Worm (Caenorhabditis elegans) whole organism, L4 larva: ENCODE results near the gene Y54G2A.37.
A peak's percentile ranks its signal among the peaks of the same experiment; 100 is the strongest.

Experiments
- F26F4.8 ChIP-seq: fragments of 200-800 bp; sonication (Bioruptor generic); conservative IDR thresholded peaks from 2 replicates; pipeline ENCODE4 v1.3.6; 2022; ENCODE audit warnings: missing genetic modification characterization, missing compliant biosample characterization
- F44E2.7 ChIP-seq: fragments of 200-800 bp; sonication (Bioruptor generic); IDR thresholded peaks from 2 replicates; pipeline ENCODE4 v2.1.2; 2022; ENCODE audit warnings: missing genetic modification characterization, missing compliant biosample characterization
- R02D3.7 ChIP-seq: fragments of 150-350 bp; sonication (generic microtip); optimal IDR thresholded peaks from 3 replicates; lab custom pipeline; 2014; ENCODE audit warnings: missing biosample characterization, missing genetic modification characterization
- T26A8.4 ChIP-seq: fragments of 200-800 bp; sonication (Bioruptor generic); IDR thresholded peaks from 2 replicates; pipeline ENCODE4 v1.3.6; 2022; ENCODE audit warnings: missing genetic modification characterization, missing compliant biosample characterization
- Y48G9A.11 ChIP-seq: fragments of 200-800 bp; sonication (Bioruptor generic); IDR thresholded peaks from 2 replicates; pipeline ENCODE4 v1.3.6; 2022; ENCODE audit warnings: missing genetic modification reagents, missing genetic modification characterization, missing compliant biosample characterization
- Y5F2A.4 ChIP-seq: fragments of 200-800 bp; sonication (Bioruptor generic); optimal IDR thresholded peaks from 2 replicates; lab custom pipeline; 2018; ENCODE audit warnings: mild to moderate bottlenecking, missing genetic modification characterization, missing compliant biosample characterization
- Y75B8A.6 ChIP-seq: fragments of 200-800 bp; sonication (Bioruptor generic); IDR thresholded peaks from 2 replicates; pipeline ENCODE4 v1.3.6; 2022; ENCODE audit warnings: missing genetic modification reagents, missing genetic modification characterization, missing compliant biosample characterization
- ZK337.2 ChIP-seq: fragments of 200-800 bp; sonication (Bioruptor generic); IDR thresholded peaks from 2 replicates; pipeline ENCODE4 v1.3.6; 2022; ENCODE audit warnings: missing genetic modification reagents, missing genetic modification characterization, missing compliant biosample characterization
- aha-1 ChIP-seq: fragments of 150-350 bp; peaks from one replicate; lab custom pipeline; 2014; ENCODE audit warnings: missing biosample characterization, missing genetic modification characterization
- attf-4 ChIP-seq: sonication (generic microtip); optimal IDR thresholded peaks from 3 replicates; lab custom pipeline; 2017; ENCODE audit warnings: missing biosample characterization, missing genetic modification characterization
- ceh-62 ChIP-seq: sonication (generic microtip); optimal IDR thresholded peaks from 2 replicates; lab custom pipeline; 2017; ENCODE audit warnings: missing biosample characterization, missing genetic modification characterization
- daf-16 ChIP-seq, 3 experiments: sonication (generic microtip); optimal IDR thresholded peaks; 2 replicates each; lab custom pipeline; 2016 to 2017; ENCODE audit warnings: missing genetic modification characterization in 3 of 3, missing genetic modification reagents in 3 of 3, mild to moderate bottlenecking in 2 of 3, missing compliant biosample characterization in 2 of 3, missing biosample characterization in 1 of 3, moderate library complexity in 1 of 3
- daf-8 ChIP-seq: fragments of 200-800 bp; sonication (Bioruptor generic); IDR thresholded peaks from 2 replicates; pipeline ENCODE4 v1.3.6; 2022; ENCODE audit warnings: missing genetic modification characterization, missing compliant biosample characterization
- dmd-8 ChIP-seq: fragments of 200-800 bp; sonication (Bioruptor generic); IDR thresholded peaks from 2 replicates; pipeline ENCODE4 v1.3.6; 2022; ENCODE audit warnings: missing genetic modification characterization, missing compliant biosample characterization
- dve-1 ChIP-seq: sonication (generic microtip); optimal IDR thresholded peaks from 2 replicates; lab custom pipeline; 2017; ENCODE audit warnings: antibody characterized with exemption, mild to moderate bottlenecking, missing genetic modification characterization, missing compliant biosample characterization; ENCODE audit not compliant: insufficient read depth
- egl-27 ChIP-seq: sonication (generic microtip); optimal IDR thresholded peaks from 3 replicates; lab custom pipeline; 2017; ENCODE audit warnings: missing biosample characterization, missing genetic modification reagents, missing genetic modification characterization
- egl-43 ChIP-seq: fragments of 200-800 bp; sonication (Bioruptor generic); IDR thresholded peaks from 2 replicates; pipeline ENCODE4 v1.3.6; 2022; ENCODE audit warnings: missing genetic modification reagents, missing genetic modification characterization, missing compliant biosample characterization
- fkh-10 ChIP-seq: fragments of 150-350 bp; optimal IDR thresholded peaks from 2 replicates; lab custom pipeline; 2014; ENCODE audit warnings: missing biosample characterization, missing genetic modification reagents, missing genetic modification characterization
- lim-7 ChIP-seq: fragments of 200-800 bp; sonication (Bioruptor generic); IDR thresholded peaks from 2 replicates; pipeline ENCODE4 v1.3.6; 2022; ENCODE audit warnings: missing genetic modification characterization, missing compliant biosample characterization
- lin-38 ChIP-seq: fragments of 200-800 bp; sonication (Bioruptor generic); IDR thresholded peaks from 2 replicates; pipeline ENCODE4 v1.3.6; 2022; ENCODE audit warnings: missing genetic modification reagents, missing genetic modification characterization, missing compliant biosample characterization
- lin-39 ChIP-seq: fragments of 150-350 bp; optimal IDR thresholded peaks from 2 replicates; lab custom pipeline; 2014; ENCODE audit warnings: missing biosample characterization, missing genetic modification reagents, missing genetic modification characterization
- lsy-2 ChIP-seq, 2 experiments: fragments of 150-350 bp in 1 of 2; sonication (generic microtip) in 1 of 2; optimal IDR thresholded peaks; 2 replicates each; lab custom pipeline; 2014 to 2017; ENCODE audit warnings: missing biosample characterization in 2 of 2, missing genetic modification characterization in 2 of 2
- madf-5 ChIP-seq, 2 experiments: fragments of 200-800 bp; sonication (Bioruptor generic); IDR thresholded peaks; 2 replicates each; pipeline ENCODE4 v1.3.6; 2022; ENCODE audit warnings: missing compliant biosample characterization in 2 of 2, missing genetic modification characterization in 2 of 2
- madf-9 ChIP-seq: fragments of 200-800 bp; sonication (Bioruptor generic); conservative IDR thresholded peaks from 2 replicates; pipeline ENCODE4 v1.3.6; 2022; ENCODE audit warnings: missing genetic modification reagents, missing genetic modification characterization, missing compliant biosample characterization
- mdl-1 ChIP-seq, 2 experiments: fragments of 150-350 bp in 1 of 2; sonication (generic microtip) in 1 of 2; optimal IDR thresholded peaks; 2 replicates each; lab custom pipeline; 2014 to 2017; ENCODE audit warnings: missing biosample characterization in 2 of 2, missing genetic modification characterization in 2 of 2
- mep-1 ChIP-seq: fragments of 150-350 bp; sonication (generic microtip); optimal IDR thresholded peaks from 3 replicates; lab custom pipeline; 2014; ENCODE audit warnings: missing biosample characterization, missing genetic modification characterization
- mes-2 ChIP-seq: sonication (generic microtip); optimal IDR thresholded peaks from 2 replicates; lab custom pipeline; 2016; ENCODE audit warnings: missing genotype, mild to moderate bottlenecking, missing genetic modification characterization, missing compliant biosample characterization; ENCODE audit not compliant: poor library complexity, severe bottlenecking
- nhr-102 ChIP-seq: sonication (generic microtip); optimal IDR thresholded peaks from 2 replicates; lab custom pipeline; 2016; ENCODE audit warnings: mild to moderate bottlenecking, missing genetic modification characterization, moderate library complexity, missing compliant biosample characterization
- nhr-111 ChIP-seq: fragments of 200-800 bp; sonication (Bioruptor generic); optimal IDR thresholded peaks from 2 replicates; lab custom pipeline; 2018; ENCODE audit warnings: mild to moderate bottlenecking, missing genetic modification characterization, missing compliant biosample characterization
- pha-4 ChIP-seq, 2 experiments: fragments of 150-350 bp in 1 of 2; fragments of 200-800 bp in 1 of 2; sonication (Bioruptor generic) in 1 of 2; IDR thresholded peaks in 1 of 2; optimal IDR thresholded peaks in 1 of 2; 2 replicates each; pipeline versions ENCODE4 v1.3.6 to Lab custom; 2014 to 2022; ENCODE audit warnings: missing genetic modification characterization in 2 of 2, missing genetic modification reagents in 2 of 2, missing biosample characterization in 1 of 2, missing compliant biosample characterization in 1 of 2
- sdz-12 ChIP-seq: fragments of 200-800 bp; sonication (Bioruptor generic); optimal IDR thresholded peaks from 2 replicates; lab custom pipeline; 2018; ENCODE audit warnings: mild to moderate bottlenecking, missing genetic modification characterization, missing compliant biosample characterization
- set-16 ChIP-seq: fragments of 200-800 bp; sonication (Bioruptor generic); IDR thresholded peaks from 2 replicates; pipeline ENCODE4 v1.3.6; 2022; ENCODE audit warnings: missing genetic modification reagents, missing genetic modification characterization, missing compliant biosample characterization
- tra-1 ChIP-seq: fragments of 200-800 bp; sonication (Bioruptor generic); IDR thresholded peaks from 2 replicates; pipeline ENCODE4 v1.3.6; 2022; ENCODE audit warnings: missing genetic modification reagents, missing genetic modification characterization, missing compliant biosample characterization
- unc-62 ChIP-seq, 3 experiments: fragments of 150-350 bp in 1 of 3; sonication (generic microtip); optimal IDR thresholded peaks in 2 of 3; peaks in 1 of 3; 1 replicate in 1 of 3; 2 replicates in 2 of 3; lab custom pipeline; 2014 to 2017; ENCODE audit warnings: missing biosample characterization in 3 of 3, missing genetic modification characterization in 3 of 3, missing genetic modification reagents in 3 of 3, missing genotype in 1 of 3
- vab-7 ChIP-seq: fragments of 200-800 bp; sonication (Bioruptor generic); IDR thresholded peaks from 2 replicates; pipeline ENCODE4 v1.3.6; 2022; ENCODE audit warnings: missing genetic modification reagents, missing genetic modification characterization, missing compliant biosample characterization
- zip-11 ChIP-seq: fragments of 200-800 bp; sonication (Bioruptor generic); IDR thresholded peaks from 2 replicates; pipeline ENCODE4 v1.3.6; 2022; ENCODE audit warnings: missing genetic modification characterization, missing compliant biosample characterization
- ztf-7 ChIP-seq: fragments of 150-350 bp; optimal IDR thresholded peaks from 2 replicates; lab custom pipeline; 2014; ENCODE audit warnings: missing biosample characterization, missing genetic modification characterization

The Y54G2A.37 gene

ce11 chrIV:2808154-2808553 lies 12.4 kb upstream of the Y54G2A.37 start (continued):
- 0 out of 2 replicates have a peak, but pooled peaks have one; percentile 67 for TF ChIP-seq F44E2.7 (GFP tag; lab: Robert Waterston, UW)
- TF ChIP-seq dmd-8 (GFP tag; lab: Robert Waterston, UW), result 0 out of 2 replicates have a peak, but pooled peaks have one; percentile 53
- TF ChIP-seq T26A8.4 (GFP tag; lab: Robert Waterston, UW), result no peak
- TF ChIP-seq set-16 (GFP tag; lab: Robert Waterston, UW), result peak; percentile 41
- no peak for TF ChIP-seq ZK337.2
- 0 out of 2 replicates have a peak, but pooled peaks have one; percentile 55 for TF ChIP-seq F26F4.8 (GFP tag; lab: Robert Waterston, UW)
- no peak for TF ChIP-seq attf-4 (tag; lab: Kevin White, UChicago)
- TF ChIP-seq daf-16 (GFP tag; optimal IDR thresholded peaks at IDR 0.05; lab: Kevin White, UChicago), result peak in 1 of 2 experiments; percentile 5
- peak; percentile 18 for TF ChIP-seq daf-16 (tag; optimal IDR thresholded peaks at IDR 0.05; lab: Kevin White, UChicago)
- TF ChIP-seq lin-38 (GFP tag; lab: Robert Waterston, UW), result peak; percentile 58
- peak; percentile 67; the same call in 1 of the 2 replicates for TF ChIP-seq tra-1 (GFP tag; lab: Robert Waterston, UW)
- peak; percentile 43 for TF ChIP-seq mes-2 (tag; lab: Kevin White, UChicago)
- no peak for TF ChIP-seq fkh-10 (GFP tag; lab: Kevin White, UChicago)
- TF ChIP-seq ztf-7, result no peak

ce11 chrIV:2809208-2809607 lies 11.3 kb upstream of the Y54G2A.37 start, which contains the start of gene Y54G2A.76:
TSS of gene Y54G2A.76 (plus strand) at chrIV:2809410.
- TF ChIP-seq lin-39 (tag; lab: Kevin White, UChicago) (no peak), dve-1 (no peak), fkh-10 (GFP tag; lab: Kevin White, UChicago) (no peak), Y5F2A.4 (no peak), mep-1 (tag; lab: Kevin White, UChicago) (no peak)

ce11 chrIV:2817038-2817437 lies 3.5 kb upstream of the Y54G2A.37 start:
- no peak for TF ChIP-seq nhr-102 (tag; lab: Kevin White, UChicago)
- no peak for TF ChIP-seq nhr-111 (GFP tag; lab: Kevin White, UChicago)
- TF ChIP-seq unc-62 (GFP tag; optimal IDR thresholded peaks at IDR 0.05 in 1 of 2; lab: Kevin White, UChicago), result no peak
- no peak for TF ChIP-seq unc-62 (tag; optimal IDR thresholded peaks at IDR 0.05; lab: Kevin White, UChicago)
- no peak for TF ChIP-seq R02D3.7 (tag; lab: Kevin White, UChicago)
- no peak for TF ChIP-seq sdz-12 (GFP tag; lab: Kevin White, UChicago)
- 0 out of 2 replicates have a peak, but pooled peaks have one; percentile 23 for TF ChIP-seq madf-9 (GFP tag; lab: Robert Waterston, UW)
- no peak for TF ChIP-seq ceh-62 (tag; lab: Kevin White, UChicago)
- TF ChIP-seq vab-7 (GFP tag; lab: Robert Waterston, UW), result no peak
- peak; percentile 24 for TF ChIP-seq aha-1 (tag; lab: Kevin White, UChicago)
- peak; percentile 82 for TF ChIP-seq set-16 (GFP tag; lab: Robert Waterston, UW)
- TF ChIP-seq egl-43, result no peak
- no peak for TF ChIP-seq lsy-2 (tag; optimal IDR thresholded peaks at IDR 0.05; lab: Kevin White, UChicago)

- TF ChIP-seq daf-8 (GFP tag; lab: Robert Waterston, UW) (no peak), mep-1 (tag; lab: Kevin White, UChicago) (no peak), Y48G9A.11 (GFP tag; lab: Robert Waterston, UW) (no peak), madf-5 (GFP tag; IDR thresholded peaks at IDR 0.05; lab: Robert Waterston, UW) (no peak), unc-62 (GFP tag; optimal IDR thresholded peaks at IDR 0.05 in 1 of 2; lab: Kevin White, UChicago) (no peak), unc-62 (tag; optimal IDR thresholded peaks at IDR 0.05; lab: Kevin White, UChicago) (no peak), egl-27 (tag; lab: Kevin White, UChicago) (no peak), zip-11 (GFP tag; lab: Robert Waterston, UW) (no peak), mdl-1 (tag; optimal IDR thresholded peaks at IDR 0.05; lab: Kevin White, UChicago) (no peak), pha-4 (GFP tag; IDR thresholded peaks at IDR 0.05; lab: Robert Waterston, UW) (no peak), pha-4 (tag; optimal IDR thresholded peaks at IDR 0.05; lab: Kevin White, UChicago) (no peak), Y75B8A.6 (GFP tag; lab: Robert Waterston, UW) (no peak), lim-7 (GFP tag; lab: Robert Waterston, UW) (no peak)
These were observed 875 bp upstream of the Y54G2A.37 start, which contains the start of gene Y54G2A.13 for ce11 chrIV:2819633-2820032. TSS of gene Y54G2A.13 (minus strand) at chrIV:2819733.
